Worm (Caenorhabditis elegans) whole organism, L2 larva: ENCODE data around the gene imb-2.

Experiments
- R02D3.7 ChIP-seq: fragments of 150-350 bp; optimal IDR thresholded peaks from 2 replicates; lab custom pipeline; 2014; ENCODE audit warnings: missing biosample characterization, missing genetic modification characterization
- crh-2 ChIP-seq: sonication (generic microtip); optimal IDR thresholded peaks from 2 replicates; lab custom pipeline; 2017; ENCODE audit warnings: missing biosample characterization, missing genetic modification characterization
- elt-3 ChIP-seq: sonication (generic microtip); optimal IDR thresholded peaks from 2 replicates; lab custom pipeline; 2017; ENCODE audit warnings: missing biosample characterization, missing genetic modification characterization
- fos-1 ChIP-seq: fragments of 150-350 bp; optimal IDR thresholded peaks from 2 replicates; lab custom pipeline; 2014; ENCODE audit warnings: missing biosample characterization, missing genetic modification characterization
- nhr-21 ChIP-seq: fragments of 150-350 bp; optimal IDR thresholded peaks from 2 replicates; lab custom pipeline; 2014; ENCODE audit warnings: missing biosample characterization, missing genetic modification characterization
- nhr-6 ChIP-seq: fragments of 150-350 bp; optimal IDR thresholded peaks from 2 replicates; lab custom pipeline; 2014; ENCODE audit warnings: missing biosample characterization, missing genetic modification characterization

ce11 chrII:14365182-14365751 lies at the start of gene imb-2:
- TF ChIP-seq elt-3 (no peak), fos-1 (tag; lab: Kevin White, UChicago) (peak; percentile 18), nhr-6 (no peak), crh-2 (tag; lab: Kevin White, UChicago) (peak; percentile 60), R02D3.7 (no peak), nhr-21 (tag; lab: Kevin White, UChicago) (no peak)
